Worm (Caenorhabditis elegans): ENCODE data around the gene mut-15.

ce11 chrV:15014164-15014563 lies 11.8 kb downstream of the mut-15 start, which contains the start of gene obr-2:
- TF ChIP-seq nhr-25 (tag; optimal IDR thresholded peaks at IDR 0.05) (no peak), ama-1 (optimal IDR thresholded peaks at IDR 0.05) (no peak), ztf-11 (tag; optimal IDR thresholded peaks at IDR 0.05) (no peak), unc-62 (GFP tag; optimal IDR thresholded peaks at IDR 0.05) (no peak), ceh-82 (tag; optimal IDR thresholded peaks at IDR 0.05) (no peak), nhr-77 (tag; optimal IDR thresholded peaks at IDR 0.05) (no peak), pha-4 (tag; optimal IDR thresholded peaks at IDR 0.05) (no peak)

Data from whole organism, L3 larva.